Worm (Caenorhabditis elegans) whole organism, young adult: ENCODE data around the gene grp-1.

Experiments
- B0035.1 ChIP-seq: sonication (generic microtip); optimal IDR thresholded peaks from 2 replicates; lab custom pipeline; 2016; ENCODE audit warnings: missing genetic modification characterization, mild to moderate bottlenecking, missing compliant biosample characterization, missing genotype, missing genetic modification reagents
- B0336.3 ChIP-seq: fragments of 200-800 bp; sonication (Bioruptor generic); IDR thresholded peaks from 2 replicates; pipeline ENCODE4 v1.3.6; 2022; ENCODE audit warnings: missing genetic modification characterization, missing compliant biosample characterization
- C17E4.6 ChIP-seq: fragments of 200-800 bp; sonication (Bioruptor generic); IDR thresholded peaks from 2 replicates; pipeline ENCODE4 v1.3.6; 2022; ENCODE audit warnings: missing genetic modification reagents, missing genetic modification characterization, missing compliant biosample characterization
- F33H1.4 ChIP-seq: fragments of 200-800 bp; sonication (Bioruptor generic); IDR thresholded peaks from 2 replicates; pipeline ENCODE4 v1.3.6; 2022; ENCODE audit warnings: missing genetic modification reagents, missing genetic modification characterization, missing compliant biosample characterization
- F37B4.10 ChIP-seq: fragments of 200-800 bp; sonication (Bioruptor generic); IDR thresholded peaks from 2 replicates; pipeline ENCODE4 v1.3.6; 2022; ENCODE audit warnings: missing genetic modification characterization, missing compliant biosample characterization
- Y53F4B.3 ChIP-seq: fragments of 200-800 bp; sonication (Bioruptor generic); IDR thresholded peaks from 2 replicates; pipeline ENCODE4 v1.3.6; 2022; ENCODE audit warnings: missing genetic modification reagents, missing genetic modification characterization, missing compliant biosample characterization
- Y53G8AR.9 ChIP-seq: fragments of 200-800 bp; sonication (Bioruptor generic); conservative IDR thresholded peaks from 2 replicates; pipeline ENCODE4 v1.3.6; 2022; ENCODE audit warnings: missing genetic modification reagents, missing genetic modification characterization, missing compliant biosample characterization
- Y56A3A.18 ChIP-seq: fragments of 200-800 bp; sonication (Bioruptor generic); IDR thresholded peaks from 2 replicates; pipeline ENCODE4 v1.3.6; 2022; ENCODE audit warnings: missing genetic modification reagents, missing genetic modification characterization, missing compliant biosample characterization
- Y67H2A.10 ChIP-seq: fragments of 200-800 bp; sonication (Bioruptor generic); conservative IDR thresholded peaks from 2 replicates; pipeline ENCODE4 v1.3.6; 2022; ENCODE audit warnings: missing genetic modification reagents, missing genetic modification characterization, missing compliant biosample characterization
- Y95B8A.8 ChIP-seq: fragments of 200-800 bp; sonication (Bioruptor generic); IDR thresholded peaks from 2 replicates; pipeline ENCODE4 v1.3.6; 2022; ENCODE audit warnings: missing genetic modification reagents, missing genetic modification characterization, missing compliant biosample characterization
- ZK185.1 ChIP-seq: sonication (generic microtip); optimal IDR thresholded peaks from 2 replicates; lab custom pipeline; 2016; ENCODE audit warnings: mild to moderate bottlenecking, missing genetic modification characterization, missing compliant biosample characterization; ENCODE audit not compliant: poor library complexity, severe bottlenecking
- athp-1 ChIP-seq: sonication (generic microtip); optimal IDR thresholded peaks from 2 replicates; lab custom pipeline; 2017; ENCODE audit warnings: mild to moderate bottlenecking, missing genetic modification characterization, missing compliant biosample characterization
- bed-2 ChIP-seq: fragments of 200-800 bp; sonication (Bioruptor generic); IDR thresholded peaks from 2 replicates; pipeline ENCODE4 v1.3.6; 2022; ENCODE audit warnings: missing genetic modification reagents, missing genetic modification characterization, missing compliant biosample characterization
- cebp-2 ChIP-seq: fragments of 200-800 bp; sonication (Bioruptor generic); IDR thresholded peaks from 2 replicates; pipeline ENCODE4 v1.3.6; 2022; ENCODE audit warnings: missing genetic modification characterization, missing compliant biosample characterization
- ceh-40 ChIP-seq: fragments of 200-800 bp; sonication (Bioruptor generic); IDR thresholded peaks from 2 replicates; pipeline ENCODE4 v1.3.6; 2022; ENCODE audit warnings: missing genetic modification characterization, missing compliant biosample characterization
- ceh-91 ChIP-seq: fragments of 200-800 bp; sonication (Bioruptor generic); IDR thresholded peaks from 2 replicates; pipeline ENCODE4 v1.3.6; 2022; ENCODE audit warnings: missing genetic modification reagents, missing genetic modification characterization, missing compliant biosample characterization
- die-1 ChIP-seq: sonication (generic microtip); optimal IDR thresholded peaks from 2 replicates; lab custom pipeline; 2016; ENCODE audit warnings: missing genotype, mild to moderate bottlenecking, missing genetic modification characterization, missing compliant biosample characterization
- dpff-1 ChIP-seq: sonication (generic microtip); optimal IDR thresholded peaks from 2 replicates; lab custom pipeline; 2017; ENCODE audit warnings: mild to moderate bottlenecking, missing genetic modification characterization, missing compliant biosample characterization
- egl-18 ChIP-seq: fragments of 200-800 bp; sonication (Bioruptor generic); IDR thresholded peaks from 2 replicates; pipeline ENCODE4 v1.3.6; 2022; ENCODE audit warnings: missing genetic modification reagents, missing genetic modification characterization, missing compliant biosample characterization
- egrh-3 ChIP-seq: fragments of 200-800 bp; sonication (Bioruptor generic); IDR thresholded peaks from 2 replicates; pipeline ENCODE4 v1.3.6; 2022; ENCODE audit warnings: missing genetic modification reagents, missing genetic modification characterization, missing compliant biosample characterization
- him-1 ChIP-seq: sonication (generic microtip); optimal IDR thresholded peaks from 2 replicates; lab custom pipeline; 2016; ENCODE audit warnings: missing genotype, missing genetic modification reagents, missing genetic modification characterization, missing compliant biosample characterization
- hlh-26 ChIP-seq: fragments of 200-800 bp; sonication (Bioruptor generic); conservative IDR thresholded peaks from 2 replicates; pipeline ENCODE4 v1.3.6; 2022; ENCODE audit warnings: missing genetic modification reagents, missing genetic modification characterization, missing compliant biosample characterization
- hmg-1.2 ChIP-seq: fragments of 200-800 bp; sonication (Bioruptor generic); IDR thresholded peaks from 2 replicates; pipeline ENCODE4 v1.3.6; 2022; ENCODE audit warnings: missing genetic modification reagents, missing genetic modification characterization, missing compliant biosample characterization
- hsf-1 ChIP-seq: fragments of 200-800 bp; sonication (Bioruptor generic); IDR thresholded peaks from 2 replicates; pipeline ENCODE4 v1.3.6; 2022; ENCODE audit warnings: missing genetic modification reagents, missing genetic modification characterization, missing compliant biosample characterization
- let-607 ChIP-seq, 2 experiments: fragments of 200-800 bp in 1 of 2; sonication (Bioruptor generic) in 1 of 2; sonication (generic microtip) in 1 of 2; optimal IDR thresholded peaks; 2 replicates each; lab custom pipeline; 2016 to 2018; ENCODE audit warnings: mild to moderate bottlenecking in 2 of 2, missing compliant biosample characterization in 2 of 2, missing genetic modification characterization in 2 of 2, moderate library complexity in 2 of 2, missing genotype in 1 of 2
- lin-54 ChIP-seq: fragments of 200-800 bp; sonication (Bioruptor generic); optimal IDR thresholded peaks from 2 replicates; lab custom pipeline; 2018; ENCODE audit warnings: mild to moderate bottlenecking, missing genetic modification characterization, missing compliant biosample characterization
- lsl-1 ChIP-seq: fragments of 200-800 bp; sonication (Bioruptor generic); optimal IDR thresholded peaks from 2 replicates; lab custom pipeline; 2018; ENCODE audit warnings: mild to moderate bottlenecking, missing genetic modification characterization, moderate library complexity, missing compliant biosample characterization
- madf-10 ChIP-seq: sonication (generic microtip); optimal IDR thresholded peaks from 2 replicates; lab custom pipeline; 2016; ENCODE audit warnings: mild to moderate bottlenecking, missing genetic modification characterization, missing compliant biosample characterization
- madf-6 ChIP-seq: fragments of 200-800 bp; sonication (Bioruptor generic); IDR thresholded peaks from 2 replicates; pipeline ENCODE4 v1.3.6; 2022; ENCODE audit warnings: missing genetic modification reagents, missing genetic modification characterization, missing compliant biosample characterization
- pha-4 ChIP-seq: fragments of 150-350 bp; sonication (generic microtip); optimal IDR thresholded peaks from 2 replicates; lab custom pipeline; 2014; ENCODE audit warnings: missing biosample characterization, missing genetic modification reagents, missing genetic modification characterization
- rec-8 ChIP-seq, 2 experiments: sonication (generic microtip); optimal IDR thresholded peaks; 2 replicates each; lab custom pipeline; 2016; ENCODE audit warnings: mild to moderate bottlenecking in 2 of 2, missing genetic modification characterization in 2 of 2, missing genetic modification reagents in 2 of 2, missing genotype in 2 of 2, missing biosample characterization in 1 of 2, missing compliant biosample characterization in 1 of 2, moderate library complexity in 1 of 2
- repo-1 ChIP-seq: sonication (generic microtip); optimal IDR thresholded peaks from 2 replicates; lab custom pipeline; 2017; ENCODE audit warnings: mild to moderate bottlenecking, missing genetic modification characterization, missing compliant biosample characterization
- snpc-1.1 ChIP-seq: sonication (generic microtip); optimal IDR thresholded peaks from 2 replicates; lab custom pipeline; 2017; ENCODE audit warnings: missing genetic modification characterization, mild to moderate bottlenecking, missing compliant biosample characterization, antibody characterized with exemption, moderate library complexity, missing genotype, missing genetic modification reagents; ENCODE audit not compliant: insufficient read depth
- snpc-4 ChIP-seq, 5 experiments: fragments of 150-350 bp in 1 of 5; sonication (generic microtip) in 4 of 5; optimal IDR thresholded peaks; 2 replicates each; lab custom pipeline; 2014 to 2018; ENCODE audit warnings: missing genetic modification characterization in 5 of 5, missing biosample characterization in 3 of 5, antibody characterized with exemption in 2 of 5, mild to moderate bottlenecking in 2 of 5, missing compliant biosample characterization in 2 of 5, missing genotype in 2 of 5, moderate library complexity in 2 of 5, missing genetic modification reagents in 1 of 5
- tbp1 ChIP-seq: fragments of 200-800 bp; sonication (Bioruptor generic); optimal IDR thresholded peaks from 2 replicates; lab custom pipeline; 2018; ENCODE audit warnings: mild to moderate bottlenecking, missing genetic modification characterization, missing compliant biosample characterization
- tlf-1 ChIP-seq: fragments of 200-800 bp; sonication (Bioruptor generic); optimal IDR thresholded peaks from 2 replicates; lab custom pipeline; 2018; ENCODE audit warnings: mild to moderate bottlenecking, missing genetic modification characterization, missing compliant biosample characterization
- zim-3 ChIP-seq: sonication (generic microtip); optimal IDR thresholded peaks from 2 replicates; lab custom pipeline; 2017; ENCODE audit warnings: mild to moderate bottlenecking, missing genetic modification characterization, moderate library complexity, missing compliant biosample characterization
- ztf-25 ChIP-seq: fragments of 200-800 bp; sonication (Bioruptor generic); IDR thresholded peaks from 2 replicates; pipeline ENCODE4 v1.3.6; 2022; ENCODE audit warnings: missing genetic modification reagents, missing genetic modification characterization, missing compliant biosample characterization
- ztf-28 ChIP-seq: fragments of 200-800 bp; sonication (Bioruptor generic); IDR thresholded peaks from 2 replicates; pipeline ENCODE4 v1.3.6; 2022; ENCODE audit warnings: missing genetic modification reagents, missing genetic modification characterization, missing compliant biosample characterization

grp-1 gene

DNA sequence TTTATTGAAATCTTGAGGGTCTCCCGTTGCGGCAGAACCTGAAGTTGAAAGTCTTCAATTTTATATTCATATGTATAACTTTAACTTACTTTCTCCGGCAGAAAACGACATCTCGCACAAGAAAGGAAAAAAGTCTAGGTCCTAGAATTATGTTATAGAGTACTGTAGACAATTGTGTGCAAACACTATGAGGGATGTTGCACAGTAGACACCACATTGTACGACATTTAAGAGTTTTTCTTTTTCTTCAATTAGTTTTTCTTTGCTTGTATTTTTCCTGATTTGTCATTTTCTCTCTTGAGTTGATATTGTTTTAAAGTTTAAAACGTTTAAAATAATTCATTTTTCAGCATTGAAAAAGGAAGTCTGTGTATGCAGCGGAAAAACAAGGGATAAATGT lies at the start of gene grp-1, which contains the start of gene K06H7.7:
Gene grp-1 (plus strand): TSS at position 351 of the 400 bp plus-strand sequence.
Gene K06H7.7 (minus strand): TSS at position 121 of the 400 bp plus-strand sequence.
- TF ChIP-seq ceh-91, result no peak
- no peak for TF ChIP-seq Y95B8A.8 (GFP tag; lab: Robert Waterston, UW)
- TF ChIP-seq B0336.3 (GFP tag; lab: Robert Waterston, UW), result no peak
- no peak for TF ChIP-seq lin-54 (GFP tag; lab: Kevin White, UChicago)
- no peak for TF ChIP-seq snpc-1.1 (tag; lab: Kevin White, UChicago)
- no peak for TF ChIP-seq hlh-26
- no peak for TF ChIP-seq Y67H2A.10 (GFP tag; lab: Robert Waterston, UW)
- TF ChIP-seq rec-8 (tag; optimal IDR thresholded peaks at IDR 0.05; lab: Kevin White, UChicago), result no peak
- TF ChIP-seq Y56A3A.18 (GFP tag; lab: Robert Waterston, UW), result no peak
- TF ChIP-seq athp-1 (tag; lab: Kevin White, UChicago), result no peak
- TF ChIP-seq madf-10, result no peak
- TF ChIP-seq madf-6 (GFP tag; lab: Robert Waterston, UW), result peak; percentile 31; the same call in 1 of the 2 replicates
- TF ChIP-seq tlf-1 (GFP tag; lab: Kevin White, UChicago), result no peak
- 0 out of 2 replicates have a peak, but pooled peaks have one; percentile 26 for TF ChIP-seq F33H1.4 (GFP tag; lab: Robert Waterston, UW)
- no peak for TF ChIP-seq Y53G8AR.9
- TF ChIP-seq lsl-1 (GFP tag; lab: Kevin White, UChicago), result peak; percentile 77
- TF ChIP-seq B0035.1 (tag; lab: Kevin White, UChicago), result no peak
- TF ChIP-seq Y53F4B.3, result no peak
- no peak for TF ChIP-seq die-1
- TF ChIP-seq hmg-1.2 (GFP tag; lab: Robert Waterston, UW), result peak; percentile 27; the same call in 1 of the 2 replicates
- TF ChIP-seq tbp1 (GFP tag; lab: Kevin White, UChicago), result peak; percentile 1
- no peak for TF ChIP-seq C17E4.6 (GFP tag; lab: Robert Waterston, UW)
- TF ChIP-seq cebp-2 (GFP tag; lab: Robert Waterston, UW), result no peak

DNA sequence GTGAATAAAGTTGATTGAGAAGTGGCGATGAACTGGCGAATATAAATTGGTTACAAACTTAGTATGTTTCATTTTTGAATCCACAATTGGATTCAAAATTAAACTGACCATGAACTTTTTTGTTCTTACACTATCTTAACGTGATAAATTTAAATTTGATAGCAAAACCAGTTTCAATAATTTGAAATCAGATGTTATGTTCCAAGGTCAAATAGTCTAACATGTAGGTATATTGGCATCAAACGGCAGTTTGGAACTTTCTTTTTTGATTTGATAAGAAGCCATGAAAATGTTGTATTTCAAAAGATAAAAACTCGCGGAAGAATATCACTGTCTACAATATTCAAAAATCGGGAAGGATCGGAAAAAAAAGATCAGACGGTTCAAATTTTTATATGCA lies 49.5 kb upstream of the grp-1 start:
- TF ChIP-seq Y56A3A.18 (GFP tag; lab: Robert Waterston, UW) (no peak), egl-18 (GFP tag; lab: Robert Waterston, UW) (no peak), repo-1 (tag; lab: Kevin White, UChicago) (no peak), bed-2 (GFP tag; lab: Robert Waterston, UW) (no peak), ZK185.1 (tag; lab: Kevin White, UChicago) (no peak), him-1 (tag; lab: Kevin White, UChicago) (no peak), let-607 (tag; optimal IDR thresholded peaks at IDR 0.05; lab: Kevin White, UChicago) (no peak), madf-10 (no peak), zim-3 (tag; lab: Kevin White, UChicago) (no peak), ceh-40 (GFP tag; lab: Robert Waterston, UW) (no peak), snpc-4 (GFP tag; optimal IDR thresholded peaks at IDR 0.05; lab: Kevin White, UChicago) (no peak), snpc-4 (tag; optimal IDR thresholded peaks at IDR 0.05; lab: Kevin White, UChicago) (no peak), F37B4.10 (GFP tag; lab: Robert Waterston, UW) (no peak), egrh-3 (GFP tag; lab: Robert Waterston, UW) (no peak), hsf-1 (GFP tag; lab: Robert Waterston, UW) (no peak), ztf-25 (GFP tag; lab: Robert Waterston, UW) (no peak), ztf-28 (GFP tag; lab: Robert Waterston, UW) (no peak), pha-4 (tag; lab: Kevin White, UChicago) (no peak), dpff-1 (tag; lab: Kevin White, UChicago) (no peak)
- TF ChIP-seq, all 124 proteins: peak for 0
